Worm (Caenorhabditis elegans) whole organism, mixed stage, embryonic: Measurements from ENCODE around the gene pph-1.

Experiments
- M03D4.4 ChIP-seq: sonication (generic microtip); optimal IDR thresholded peaks from 2 replicates; lab custom pipeline; 2017; ENCODE audit warnings: mild to moderate bottlenecking, missing genetic modification characterization, missing compliant biosample characterization
- bed-3 ChIP-seq: fragments of 200-800 bp; sonication (Bioruptor generic); optimal IDR thresholded peaks from 3 replicates; lab custom pipeline; 2018; ENCODE audit warnings: mild to moderate bottlenecking, missing genetic modification characterization, moderate library complexity, missing compliant biosample characterization
- blmp-1 ChIP-seq: fragments of 150-350 bp; optimal IDR thresholded peaks from 2 replicates; lab custom pipeline; 2014; ENCODE audit warnings: missing biosample characterization, missing genetic modification characterization
- ceh-39 ChIP-seq: fragments of 150-350 bp; optimal IDR thresholded peaks from 2 replicates; lab custom pipeline; 2014; ENCODE audit warnings: missing biosample characterization, missing genetic modification characterization
- ceh-43 ChIP-seq: fragments of 200-800 bp; sonication (Bioruptor generic); optimal IDR thresholded peaks from 2 replicates; lab custom pipeline; 2018; ENCODE audit warnings: mild to moderate bottlenecking, missing genetic modification characterization, moderate library complexity, missing compliant biosample characterization
- ceh-83 ChIP-seq: fragments of 200-800 bp; sonication (Bioruptor generic); optimal IDR thresholded peaks from 2 replicates; lab custom pipeline; 2018; ENCODE audit warnings: mild to moderate bottlenecking, missing genetic modification characterization, missing compliant biosample characterization
- ces-1 ChIP-seq: fragments of 150-350 bp; optimal IDR thresholded peaks from 2 replicates; lab custom pipeline; 2014; ENCODE audit warnings: missing biosample characterization, missing genetic modification reagents, missing genetic modification characterization
- cnd-1 ChIP-seq: fragments of 200-800 bp; sonication (Bioruptor generic); optimal IDR thresholded peaks from 2 replicates; lab custom pipeline; 2018; ENCODE audit warnings: mild to moderate bottlenecking, missing genetic modification characterization, missing compliant biosample characterization
- drap-1 ChIP-seq: fragments of 200-800 bp; sonication (Bioruptor generic); optimal IDR thresholded peaks from 3 replicates; lab custom pipeline; 2018; ENCODE audit warnings: mild to moderate bottlenecking, missing genetic modification characterization, missing compliant biosample characterization
- elt-1 ChIP-seq: sonication (generic microtip); optimal IDR thresholded peaks from 2 replicates; lab custom pipeline; 2017; ENCODE audit warnings: missing genetic modification characterization, mild to moderate bottlenecking, missing compliant biosample characterization, antibody characterized with exemption, moderate library complexity, borderline replicate concordance; ENCODE audit not compliant: insufficient read depth
- elt-3 ChIP-seq: fragments of 150-350 bp; optimal IDR thresholded peaks from 2 replicates; lab custom pipeline; 2014; ENCODE audit warnings: missing biosample characterization, missing genetic modification characterization
- flh-1 ChIP-seq: fragments of 200-800 bp; sonication (Bioruptor generic); optimal IDR thresholded peaks from 2 replicates; lab custom pipeline; 2018; ENCODE audit warnings: mild to moderate bottlenecking, missing genetic modification characterization, moderate library complexity, missing compliant biosample characterization
- ham-2 ChIP-seq: fragments of 200-800 bp; sonication (Bioruptor generic); optimal IDR thresholded peaks from 2 replicates; lab custom pipeline; 2018; ENCODE audit warnings: mild to moderate bottlenecking, missing genetic modification characterization, missing compliant biosample characterization
- hlh-1 ChIP-seq: fragments of 150-350 bp; optimal IDR thresholded peaks from 2 replicates; lab custom pipeline; 2014; ENCODE audit warnings: missing biosample characterization, missing genetic modification reagents, missing genetic modification characterization
- lin-13 ChIP-seq: fragments of 150-350 bp; optimal IDR thresholded peaks from 2 replicates; lab custom pipeline; 2014; ENCODE audit warnings: missing biosample characterization, missing genetic modification characterization
- lin-32 ChIP-seq: fragments of 200-800 bp; sonication (Bioruptor generic); optimal IDR thresholded peaks from 2 replicates; lab custom pipeline; 2018; ENCODE audit warnings: mild to moderate bottlenecking, missing genetic modification characterization, missing compliant biosample characterization
- lsy-2 ChIP-seq: fragments of 150-350 bp; optimal IDR thresholded peaks from 2 replicates; lab custom pipeline; 2014; ENCODE audit warnings: missing biosample characterization, missing genetic modification characterization
- mab-5 ChIP-seq: fragments of 150-350 bp; optimal IDR thresholded peaks from 2 replicates; lab custom pipeline; 2014; ENCODE audit warnings: missing biosample characterization, missing genetic modification characterization
- mep-1 ChIP-seq: fragments of 150-350 bp; optimal IDR thresholded peaks from 2 replicates; lab custom pipeline; 2017; ENCODE audit warnings: missing biosample characterization, missing genetic modification reagents, missing genetic modification characterization, inconsistent platforms
- mls-2 ChIP-seq: sonication (generic microtip); optimal IDR thresholded peaks from 2 replicates; lab custom pipeline; 2016; ENCODE audit warnings: mild to moderate bottlenecking, missing genetic modification characterization, moderate library complexity, missing compliant biosample characterization
- nhr-12 ChIP-seq: fragments of 150-350 bp; optimal IDR thresholded peaks from 2 replicates; lab custom pipeline; 2014; ENCODE audit warnings: missing biosample characterization, missing genetic modification characterization
- nhr-2 ChIP-seq: fragments of 150-350 bp; optimal IDR thresholded peaks from 2 replicates; lab custom pipeline; 2014; ENCODE audit warnings: missing biosample characterization, missing genetic modification characterization
- nhr-237 ChIP-seq: fragments of 150-350 bp; optimal IDR thresholded peaks from 2 replicates; lab custom pipeline; 2014; ENCODE audit warnings: missing biosample characterization, missing genetic modification characterization
- nhr-28 ChIP-seq: fragments of 150-350 bp; optimal IDR thresholded peaks from 2 replicates; lab custom pipeline; 2014; ENCODE audit warnings: missing biosample characterization, missing genetic modification characterization
- nhr-76 ChIP-seq: sonication (generic microtip); optimal IDR thresholded peaks from 2 replicates; lab custom pipeline; 2017; ENCODE audit warnings: missing biosample characterization, missing genetic modification characterization
- pha-4 ChIP-seq: fragments of 150-350 bp; optimal IDR thresholded peaks from 2 replicates; lab custom pipeline; 2018; ENCODE audit warnings: missing biosample characterization, missing genetic modification reagents, missing genetic modification characterization
- sem-2 ChIP-seq: fragments of 200-800 bp; sonication (Bioruptor generic); optimal IDR thresholded peaks from 2 replicates; lab custom pipeline; 2018; ENCODE audit warnings: mild to moderate bottlenecking, missing genetic modification characterization, missing compliant biosample characterization
- snpc-4 ChIP-seq: fragments of 150-350 bp; optimal IDR thresholded peaks from 2 replicates; lab custom pipeline; 2014; ENCODE audit warnings: missing biosample characterization, missing genetic modification characterization
- sptf-1 ChIP-seq: sonication (generic microtip); optimal IDR thresholded peaks from 2 replicates; lab custom pipeline; 2017; ENCODE audit warnings: mild to moderate bottlenecking, missing genetic modification characterization, moderate library complexity, missing compliant biosample characterization
- tbx-8 ChIP-seq: fragments of 200-800 bp; sonication (Bioruptor generic); optimal IDR thresholded peaks from 2 replicates; lab custom pipeline; 2018; ENCODE audit warnings: mild to moderate bottlenecking, missing genetic modification characterization, moderate library complexity, missing compliant biosample characterization
- unc-120 ChIP-seq: sonication (generic microtip); optimal IDR thresholded peaks from 2 replicates; lab custom pipeline; 2017; ENCODE audit warnings: missing genetic modification characterization, missing compliant biosample characterization; ENCODE audit not compliant: poor library complexity, severe bottlenecking
- unc-39 ChIP-seq: fragments of 150-350 bp; optimal IDR thresholded peaks from 2 replicates; lab custom pipeline; 2014; ENCODE audit warnings: missing biosample characterization, missing genetic modification characterization
- unc-62 ChIP-seq: fragments of 150-350 bp; optimal IDR thresholded peaks from 2 replicates; lab custom pipeline; 2014; ENCODE audit warnings: missing biosample characterization, missing genetic modification reagents, missing genetic modification characterization
- zip-8 ChIP-seq: fragments of 150-350 bp; optimal IDR thresholded peaks from 2 replicates; lab custom pipeline; 2014; ENCODE audit warnings: missing biosample characterization, missing genetic modification characterization
- ztf-11 ChIP-seq: fragments of 150-350 bp; optimal IDR thresholded peaks from 2 replicates; lab custom pipeline; 2014; ENCODE audit warnings: missing biosample characterization, missing genetic modification characterization

pph-1 gene

ce11 chrV:10716865-10717713 lies 14.7 kb downstream of the pph-1 start:
- TF ChIP-seq ceh-43 (GFP tag; lab: Kevin White, UChicago): no peak
- TF ChIP-seq flh-1 (GFP tag; lab: Kevin White, UChicago): peak; percentile 20
- TF ChIP-seq lsy-2: no peak
- peak; percentile 22 for TF ChIP-seq M03D4.4 (tag; lab: Kevin White, UChicago)
- no peak for TF ChIP-seq lin-32 (GFP tag; lab: Kevin White, UChicago)
- TF ChIP-seq sptf-1 (tag; lab: Kevin White, UChicago): peak; percentile 30
- TF ChIP-seq nhr-2 (tag; lab: Kevin White, UChicago): peak; percentile 89
- TF ChIP-seq hlh-1: no peak
- TF ChIP-seq cnd-1 (tag; lab: Kevin White, UChicago): peak; percentile 16
- TF ChIP-seq nhr-12 (tag; lab: Kevin White, UChicago): no peak
- no peak for TF ChIP-seq ham-2 (GFP tag; lab: Kevin White, UChicago)
- TF ChIP-seq elt-1 (tag; lab: Kevin White, UChicago): no peak
- TF ChIP-seq nhr-28 (tag; lab: Kevin White, UChicago): no peak
- TF ChIP-seq elt-3: no peak
- TF ChIP-seq ceh-39 (tag; lab: Kevin White, UChicago): no peak
- TF ChIP-seq unc-120 (tag; lab: Kevin White, UChicago): peak; percentile 42
- TF ChIP-seq zip-8 (tag; lab: Kevin White, UChicago): no peak
- TF ChIP-seq blmp-1 (tag; lab: Kevin White, UChicago): no peak
- TF ChIP-seq lin-13 (tag; lab: Kevin White, UChicago): no peak
- TF ChIP-seq bed-3 (GFP tag; lab: Kevin White, UChicago): no peak
- peak; percentile 35 for TF ChIP-seq sem-2
- TF ChIP-seq unc-39 (tag; lab: Kevin White, UChicago): no peak
- TF ChIP-seq nhr-76 (tag; lab: Kevin White, UChicago): no peak
- TF ChIP-seq pha-4 (tag; lab: Kevin White, UChicago): no peak
- TF ChIP-seq mls-2 (tag; lab: Kevin White, UChicago): peak; percentile 43
- TF ChIP-seq unc-62: no peak
- no peak for TF ChIP-seq snpc-4 (tag; lab: Kevin White, UChicago)
- no peak for TF ChIP-seq ceh-83 (GFP tag; lab: Kevin White, UChicago)
- no peak for TF ChIP-seq tbx-8 (GFP tag; lab: Kevin White, UChicago)
- TF ChIP-seq drap-1 (GFP tag; lab: Kevin White, UChicago): peak; percentile 19
- no peak for TF ChIP-seq ces-1
- no peak for TF ChIP-seq mab-5
- no peak for TF ChIP-seq nhr-237 (tag; lab: Kevin White, UChicago)
- peak; percentile 20 for TF ChIP-seq ztf-11 (tag; lab: Kevin White, UChicago)
- TF ChIP-seq mep-1 (tag; lab: Kevin White, UChicago): no peak

DNA sequence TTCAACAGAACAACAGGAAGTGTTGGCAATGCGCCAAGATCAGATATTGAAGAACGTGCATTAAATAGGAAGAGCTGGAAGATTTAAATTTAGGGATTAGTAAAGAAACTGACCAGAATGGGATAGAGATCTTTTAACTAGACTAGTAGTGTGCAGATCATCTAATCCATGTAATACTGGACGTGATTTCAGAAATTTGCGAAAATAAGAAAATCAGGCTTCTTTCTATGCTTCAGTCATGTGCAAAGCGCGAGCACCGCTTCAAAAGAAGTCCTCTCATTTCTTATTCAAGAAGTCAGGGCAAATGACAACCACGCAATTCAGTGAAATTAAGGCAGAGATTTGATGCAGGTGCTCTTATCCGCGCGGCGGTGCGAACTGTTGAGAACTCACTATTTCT lies 15.7 kb downstream of the pph-1 start:
- TF ChIP-seq ceh-39 (tag; lab: Kevin White, UChicago): no peak
- TF ChIP-seq ceh-43 (GFP tag; lab: Kevin White, UChicago): no peak
- TF ChIP-seq unc-120 (tag; lab: Kevin White, UChicago): no peak
- no peak for TF ChIP-seq nhr-12 (tag; lab: Kevin White, UChicago)
- TF ChIP-seq cnd-1 (tag; lab: Kevin White, UChicago): no peak
- no peak for TF ChIP-seq bed-3 (GFP tag; lab: Kevin White, UChicago)
- TF ChIP-seq mep-1 (tag; lab: Kevin White, UChicago): no peak
- TF ChIP-seq unc-62: no peak
- TF ChIP-seq ceh-83 (GFP tag; lab: Kevin White, UChicago): no peak
- TF ChIP-seq snpc-4 (tag; lab: Kevin White, UChicago): no peak
- no peak for TF ChIP-seq nhr-237 (tag; lab: Kevin White, UChicago)
- TF ChIP-seq lin-32 (GFP tag; lab: Kevin White, UChicago): no peak
- no peak for TF ChIP-seq elt-1 (tag; lab: Kevin White, UChicago)
- no peak for TF ChIP-seq M03D4.4 (tag; lab: Kevin White, UChicago)
